Worm (Caenorhabditis elegans): ENCODE results near the gene unc-58.

Gene unc-58

DNA sequence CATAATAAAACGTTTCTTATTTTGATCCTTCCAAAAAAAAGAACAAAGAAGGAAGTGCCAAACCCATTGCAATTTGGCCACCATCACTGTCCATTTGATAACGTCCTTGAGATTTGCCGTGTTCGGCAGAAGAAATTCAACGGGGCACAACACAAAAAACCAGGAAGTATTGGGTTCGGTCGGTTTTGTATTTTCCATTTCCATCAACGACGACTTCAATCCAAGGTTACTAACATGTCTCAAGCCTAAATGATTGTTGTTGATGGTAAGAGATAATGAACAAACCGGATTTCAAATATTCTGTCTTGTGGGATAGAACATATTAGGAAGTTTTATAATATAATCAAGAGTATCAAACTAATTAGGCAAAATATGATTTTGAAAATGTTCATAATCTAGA, 56.6 kb downstream of the unc-58 start:
- TF ChIP-seq skn-1 (tag; optimal IDR thresholded peaks at IDR 0.05) (no peak), aly-2 (tag; optimal IDR thresholded peaks at IDR 0.05) (no peak), ztf-11 (tag; optimal IDR thresholded peaks at IDR 0.05) (no peak), lin-39 (tag; optimal IDR thresholded peaks at IDR 0.05) (no peak), nhr-23 (tag; optimal IDR thresholded peaks at IDR 0.05) (peak; percentile 64)

- no peak for TF ChIP-seq ceh-16 (tag; optimal IDR thresholded peaks at IDR 0.05)
- no peak for TF ChIP-seq nhr-12 (tag; optimal IDR thresholded peaks at IDR 0.05)
- no peak for TF ChIP-seq snpc-4 (tag; optimal IDR thresholded peaks at IDR 0.05)
- no peak for TF ChIP-seq fkh-2 (tag; optimal IDR thresholded peaks at IDR 0.05)
- no peak for TF ChIP-seq pha-4 (tag; optimal IDR thresholded peaks at IDR 0.05)
- TF ChIP-seq lin-39 (tag; optimal IDR thresholded peaks at IDR 0.05) = no peak
- no peak for TF ChIP-seq mml-1 (tag; optimal IDR thresholded peaks at IDR 0.05)
- no peak for TF ChIP-seq elt-2 (tag; optimal IDR thresholded peaks at IDR 0.05)
- no peak for TF ChIP-seq egl-5 (tag; optimal IDR thresholded peaks at IDR 0.05)
- TF ChIP-seq unc-39 (tag; optimal IDR thresholded peaks at IDR 0.05) = no peak
- TF ChIP-seq tbx-2 (tag; optimal IDR thresholded peaks at IDR 0.05) = no peak
Observed at ce11 chrX:10074988-10075387, 58.0 kb downstream of the unc-58 start, which contains the start of gene dao-4. Gene dao-4, plus strand, starts transcription at chrX:10075288.

ce11 chrX:10074233-10074632, 58.7 kb downstream of the unc-58 start, which contains the start of gene ZC373.5:
Gene ZC373.5, minus strand, starts transcription at chrX:10074391.
- TF ChIP-seq ztf-4 (tag; optimal IDR thresholded peaks at IDR 0.05) (no peak), nfya-1 (tag; optimal IDR thresholded peaks at IDR 0.05; ENCODE audit: insufficient read depth) (peak; percentile 3), daf-12 (tag; optimal IDR thresholded peaks at IDR 0.05) (no peak), egl-5 (tag; optimal IDR thresholded peaks at IDR 0.05) (no peak), hmg-11 (tag; optimal IDR thresholded peaks at IDR 0.05) (peak; percentile 7), nhr-237 (tag; optimal IDR thresholded peaks at IDR 0.05) (no peak), ZK546.5 (tag; optimal IDR thresholded peaks at IDR 0.05) (no peak), nhr-11 (tag; optimal IDR thresholded peaks at IDR 0.05) (no peak), pha-4 (tag; optimal IDR thresholded peaks at IDR 0.05) (peak; percentile 57), nhr-23 (tag; optimal IDR thresholded peaks at IDR 0.05) (peak; percentile 11), elt-3 (tag; optimal IDR thresholded peaks at IDR 0.05) (no peak), mdl-1 (tag; optimal IDR thresholded peaks at IDR 0.05) (no peak), lin-15B (tag; optimal IDR thresholded peaks at IDR 0.05) (no peak), elt-2 (tag; optimal IDR thresholded peaks at IDR 0.05) (peak; percentile 73), ceh-28 (tag; optimal IDR thresholded peaks at IDR 0.05) (peak; percentile 54), zag-1 (tag; optimal IDR thresholded peaks at IDR 0.05) (no peak), nhr-76 (tag; optimal IDR thresholded peaks at IDR 0.05) (no peak), pqm-1 (tag; optimal IDR thresholded peaks at IDR 0.05) (peak; percentile 66), R02D3.7 (tag; optimal IDR thresholded peaks at IDR 0.05) (no peak), aly-2 (tag; optimal IDR thresholded peaks at IDR 0.05) (no peak), tbx-2 (tag; optimal IDR thresholded peaks at IDR 0.05) (no peak), nhr-25 (tag; optimal IDR thresholded peaks at IDR 0.05) (no peak)

DNA sequence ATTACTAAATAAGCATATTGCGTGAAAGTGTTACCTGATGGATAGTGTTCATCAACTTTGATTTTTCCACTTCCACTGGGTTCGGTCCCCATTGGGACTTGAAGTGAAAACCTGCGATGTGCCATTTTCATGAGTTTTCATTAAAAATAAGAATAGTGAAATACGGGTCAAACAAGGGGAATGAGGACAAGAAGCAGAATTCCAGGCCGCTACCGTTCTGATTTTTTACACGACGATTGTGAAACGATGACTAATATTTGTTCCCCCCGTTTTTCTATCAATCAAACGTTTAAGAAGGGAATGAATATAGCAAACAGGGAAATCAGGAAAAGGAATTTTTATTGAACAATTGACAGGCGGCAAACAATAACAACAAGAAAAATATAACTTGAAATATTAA, 63.3 kb downstream of the unc-58 start, which contains the start of gene mlck-1:
Gene mlck-1, minus strand, starts transcription at position 101 of the 400 bp plus-strand sequence.
- TF ChIP-seq fos-1 (tag; optimal IDR thresholded peaks at IDR 0.05) = no peak
- TF ChIP-seq fkh-10 (GFP tag; optimal IDR thresholded peaks at IDR 0.05) = no peak

- no peak for TF ChIP-seq sea-2 (GFP tag; optimal IDR thresholded peaks at IDR 0.05)
- TF ChIP-seq nhr-25 (tag; optimal IDR thresholded peaks at IDR 0.05) = no peak
- TF ChIP-seq nhr-77 (tag; optimal IDR thresholded peaks at IDR 0.05) = no peak
- TF ChIP-seq nfya-1 (tag; optimal IDR thresholded peaks at IDR 0.05; ENCODE audit: insufficient read depth) = peak; percentile 1
- peak; percentile 49 for TF ChIP-seq egl-5 (tag; optimal IDR thresholded peaks at IDR 0.05)
- no peak for TF ChIP-seq nhr-11 (tag; optimal IDR thresholded peaks at IDR 0.05)
Observed at ce11 chrX:10068468-10068867, 64.5 kb downstream of the unc-58 start.
